Worm (Caenorhabditis elegans): ENCODE results near the gene F58H1.3.

Gene F58H1.3

DNA sequence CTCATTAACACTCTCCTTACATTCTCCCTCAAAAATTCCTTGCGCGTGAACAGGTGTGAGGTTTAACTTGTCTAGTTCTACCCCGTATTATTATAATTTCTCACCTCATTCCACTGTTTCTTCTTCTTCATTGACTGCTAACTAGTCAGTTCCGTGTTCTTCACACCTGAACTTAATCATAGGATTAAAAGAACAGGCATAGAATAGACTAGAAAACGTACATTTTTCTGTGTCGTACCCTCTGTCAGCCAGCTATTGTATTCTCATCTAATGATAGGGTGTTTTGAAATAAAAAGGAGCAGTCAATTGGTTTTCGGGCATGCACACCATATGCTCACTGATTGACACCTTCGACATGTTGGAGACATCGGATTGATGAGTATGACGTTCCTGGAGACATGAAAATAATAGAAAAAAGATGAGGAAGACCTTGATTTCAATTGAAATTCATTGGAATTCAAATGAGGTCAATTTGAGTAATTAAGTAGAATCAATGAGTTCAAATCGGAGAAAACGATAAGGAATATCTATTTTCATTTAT is 13.7 kb downstream of the F58H1.3 start:
- TF ChIP-seq ceh-91 (GFP tag; IDR thresholded peaks at IDR 0.05) (no peak), dox-1 (GFP tag; IDR thresholded peaks at IDR 0.05) (no peak), hlh-26 (GFP tag; conservative IDR thresholded peaks at IDR 0.05) (no peak), atf-7 (tag; optimal IDR thresholded peaks at IDR 0.05) (no peak), K12H6.12 (tag; optimal IDR thresholded peaks at IDR 0.05) (no peak), madf-10 (tag; optimal IDR thresholded peaks at IDR 0.05) (no peak), lsl-1 (GFP tag; optimal IDR thresholded peaks at IDR 0.05) (no peak), hmg-1.2 (GFP tag; IDR thresholded peaks at IDR 0.05) (no peak), F57C9.4 (tag; optimal IDR thresholded peaks at IDR 0.05) (no peak)

DNA sequence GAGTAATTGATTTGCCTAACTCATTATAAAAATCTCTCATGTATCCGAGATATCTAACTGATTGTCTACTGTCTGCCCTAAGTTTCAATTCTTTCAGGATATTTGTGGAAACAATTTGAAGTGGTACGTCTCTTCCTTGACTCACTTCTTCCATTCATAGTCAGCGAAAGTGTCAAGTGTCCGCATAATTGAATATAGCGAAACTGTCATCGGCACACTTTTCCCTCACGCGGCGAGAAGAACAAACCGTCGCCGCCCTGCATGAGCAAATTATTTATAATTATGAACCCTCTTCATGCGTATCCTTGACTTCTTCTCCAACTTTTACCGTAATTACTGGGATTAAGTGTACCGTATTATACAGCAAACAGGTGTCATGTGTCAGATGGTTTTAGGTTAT is 14.8 kb downstream of the F58H1.3 start:
- TF ChIP-seq repo-1 (tag; optimal IDR thresholded peaks at IDR 0.05) (no peak), ztf-26 (tag; optimal IDR thresholded peaks at IDR 0.05) (no peak), attf-3 (GFP tag; conservative IDR thresholded peaks at IDR 0.05) (no peak), D2030.7 (GFP tag; IDR thresholded peaks at IDR 0.05) (no peak), madf-8 (GFP tag; conservative IDR thresholded peaks at IDR 0.05) (no peak), dox-1 (GFP tag; IDR thresholded peaks at IDR 0.05) (no peak), snpc-1.1 (tag; optimal IDR thresholded peaks at IDR 0.05; ENCODE audit: insufficient read depth) (no peak), ets-4 (GFP tag; optimal IDR thresholded peaks at IDR 0.05) (no peak), ceh-40 (GFP tag; IDR thresholded peaks at IDR 0.05) (no peak), F37B4.10 (GFP tag; IDR thresholded peaks at IDR 0.05) (no peak), B0261.1 (tag; optimal IDR thresholded peaks at IDR 0.05) (no peak), bed-2 (GFP tag; IDR thresholded peaks at IDR 0.05) (no peak)

DNA sequence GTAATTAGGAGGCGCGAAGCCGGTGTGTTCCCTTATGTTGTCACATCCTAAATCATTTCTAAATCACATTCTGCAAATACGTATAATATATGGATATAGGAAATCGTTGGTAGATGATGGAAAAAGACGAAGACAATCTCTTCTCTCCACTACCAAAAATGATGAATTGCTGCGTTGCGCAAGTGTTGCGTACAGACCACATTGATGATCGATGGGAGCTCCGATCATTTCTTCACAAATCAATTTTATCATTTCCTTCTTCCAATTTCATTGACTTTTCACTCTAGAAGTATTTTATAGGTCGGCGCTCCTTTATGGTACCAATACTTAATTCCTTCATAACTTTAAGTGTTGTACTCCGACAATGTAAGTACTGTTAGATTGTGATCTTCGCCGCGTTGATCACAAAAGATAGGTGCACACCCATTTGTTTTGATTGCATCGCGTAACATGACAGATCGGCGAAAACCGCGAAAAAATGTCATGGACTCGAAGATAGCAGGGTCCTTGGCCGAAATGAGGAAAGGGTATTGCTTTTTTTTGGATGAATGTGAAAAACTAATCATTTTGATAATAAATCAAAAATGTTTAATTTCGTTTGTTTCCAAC is 15.8 kb downstream of the F58H1.3 start:
- TF ChIP-seq F22D6.2 (tag; optimal IDR thresholded peaks at IDR 0.05) (no peak), bed-1 (GFP tag; IDR thresholded peaks at IDR 0.05) (no peak), cebp-1 (GFP tag; IDR thresholded peaks at IDR 0.05) (no peak), cebp-1 (tag; optimal IDR thresholded peaks at IDR 0.05) (no peak), attf-6 (GFP tag; IDR thresholded peaks at IDR 0.05) (no peak), tbx-9 (tag; optimal IDR thresholded peaks at IDR 0.05; ENCODE audit: borderline replicate concordance) (no peak), mxl-1 (tag; optimal IDR thresholded peaks at IDR 0.05) (no peak), bed-2 (GFP tag; IDR thresholded peaks at IDR 0.05) (no peak), nhr-120 (GFP tag; IDR thresholded peaks at IDR 0.05) (no peak)

DNA sequence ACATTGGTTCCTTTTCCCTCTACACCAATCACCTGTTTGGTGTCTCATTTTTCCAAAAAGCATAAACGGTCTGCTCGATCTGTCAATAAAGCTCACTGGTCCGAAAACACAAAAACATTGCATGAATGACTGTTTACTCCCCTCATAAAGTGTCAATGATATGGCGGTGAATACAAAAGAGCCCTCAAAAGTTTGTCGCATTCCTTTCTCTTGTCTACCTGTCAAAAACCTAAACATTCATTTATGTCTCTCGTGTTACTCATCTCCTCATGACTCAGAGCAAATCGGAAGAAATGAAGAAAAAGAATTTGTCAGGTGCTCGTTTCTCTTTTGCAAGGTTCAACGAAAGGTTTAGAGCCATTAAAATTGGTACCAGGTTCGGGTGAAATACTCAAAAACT is 17.4 kb downstream of the F58H1.3 start:
- no peak for TF ChIP-seq madf-3 (GFP tag; IDR thresholded peaks at IDR 0.05)

DNA sequence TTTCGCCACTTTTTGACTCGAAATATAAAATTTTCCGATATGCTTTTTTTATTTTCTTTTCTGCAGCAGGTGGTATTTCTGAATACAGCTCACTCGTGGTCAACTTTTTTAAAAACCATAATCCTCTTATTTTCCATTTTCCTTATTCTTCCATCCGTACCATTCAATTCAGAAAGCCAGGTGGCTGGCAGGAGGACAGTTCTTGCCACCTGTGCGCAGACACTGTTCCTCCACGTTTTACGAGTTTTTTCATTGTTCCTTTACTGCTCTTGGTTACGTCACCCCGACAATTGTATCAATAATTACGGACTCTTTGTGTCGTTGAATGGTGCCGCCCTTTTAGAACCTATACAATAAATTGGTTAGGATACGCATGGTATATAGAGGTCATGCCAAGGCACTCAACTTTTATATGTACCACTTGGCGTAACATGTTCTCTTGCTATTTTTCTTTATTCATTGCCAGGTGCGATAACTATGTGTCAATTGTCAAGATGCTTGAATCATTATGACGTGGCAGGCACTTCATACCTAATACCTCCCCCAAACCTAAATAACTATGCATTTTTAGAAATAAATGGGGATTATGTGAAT is 19.2 kb downstream of the F58H1.3 start:
- TF ChIP-seq bed-2 (GFP tag; IDR thresholded peaks at IDR 0.05) (no peak), ztf-3 (GFP tag; optimal IDR thresholded peaks at IDR 0.05) (no peak), dpl-1 (GFP tag; optimal IDR thresholded peaks at IDR 0.05) (no peak), lsl-1 (GFP tag; optimal IDR thresholded peaks at IDR 0.05) (no peak), lin-35 (GFP tag; optimal IDR thresholded peaks at IDR 0.05) (no peak), F33H1.4 (GFP tag; IDR thresholded peaks at IDR 0.05) (no peak), chd-7 (tag; optimal IDR thresholded peaks at IDR 0.05) (no peak), zfh-2 (GFP tag; conservative IDR thresholded peaks at IDR 0.05) (no peak), ceh-58 (GFP tag; IDR thresholded peaks at IDR 0.05) (no peak), K12H6.12 (tag; optimal IDR thresholded peaks at IDR 0.05) (no peak), ztf-28 (GFP tag; IDR thresholded peaks at IDR 0.05) (no peak), unc-62 (GFP tag; optimal IDR thresholded peaks at IDR 0.05) (no peak), T07F8.4 (tag; optimal IDR thresholded peaks at IDR 0.05) (no peak)
